Fruit fly (Drosophila melanogaster) whole organism, embryonic: Measurements from ENCODE around the gene Hnf4.
A peak's percentile ranks its signal among the peaks of the same experiment; 100 is the strongest.

Experiments
- Antp ChIP-seq: fragments of 200-800 bp; sonication (Bioruptor generic); optimal IDR thresholded peaks from 3 replicates; lab custom pipeline; 2016; ENCODE audit warnings: missing biosample characterization, missing genetic modification characterization
- CG10267 ChIP-seq: fragments of 200-800 bp; sonication (Bioruptor generic); optimal IDR thresholded peaks from 2 replicates; lab custom pipeline; 2018; ENCODE audit warnings: missing biosample characterization, mild to moderate bottlenecking, missing genetic modification characterization, moderate library complexity
- CG12219 ChIP-seq: fragments of 200-800 bp; sonication (Bioruptor generic); optimal IDR thresholded peaks from 3 replicates; lab custom pipeline; 2018; ENCODE audit warnings: missing biosample characterization, mild to moderate bottlenecking, missing genetic modification characterization
- CG1233 ChIP-seq: fragments of 200-800 bp; sonication (Bioruptor generic); optimal IDR thresholded peaks from 4 replicates; lab custom pipeline; 2018; ENCODE audit warnings: missing biosample characterization, mild to moderate bottlenecking, missing genetic modification characterization
- CG14050 ChIP-seq: fragments of 200-800 bp; sonication (Bioruptor generic); IDR thresholded peaks from 3 replicates; pipeline ENCODE4 v1.3.6; 2022; ENCODE audit warnings: missing biosample characterization, missing genetic modification characterization
- CG15514 ChIP-seq: fragments of 200-800 bp; sonication (Bioruptor generic); optimal IDR thresholded peaks from 3 replicates; lab custom pipeline; 2017; ENCODE audit warnings: missing biosample characterization, missing genetic modification characterization, mild to moderate bottlenecking, moderate library complexity, missing genetic modification reagents
- CG17359 ChIP-seq: fragments of 200-800 bp; sonication (Bioruptor generic); optimal IDR thresholded peaks from 3 replicates; lab custom pipeline; 2018; ENCODE audit warnings: missing biosample characterization, mild to moderate bottlenecking, missing genetic modification characterization, moderate library complexity
- CG31441 ChIP-seq: fragments of 200-800 bp; sonication (Bioruptor generic); IDR thresholded peaks from 2 replicates; pipeline ENCODE4 v1.3.6; 2022; ENCODE audit warnings: missing biosample characterization, missing genetic modification characterization
- CG3726 ChIP-seq: fragments of 200-800 bp; sonication (Bioruptor generic); IDR thresholded peaks from 3 replicates; pipeline ENCODE4, ENCODE4 v1.3.6; 2022; ENCODE audit warnings: missing biosample characterization, missing genetic modification characterization
- CG3838 ChIP-seq: fragments of 200-800 bp; sonication (Bioruptor generic); optimal IDR thresholded peaks from 3 replicates; lab custom pipeline; 2016; ENCODE audit warnings: missing biosample characterization, missing genetic modification characterization
- CG42726 ChIP-seq: fragments of 200-800 bp; sonication (Bioruptor generic); IDR thresholded peaks from 2 replicates; pipeline ENCODE4 v1.3.6; 2022; ENCODE audit warnings: missing biosample characterization, missing genetic modification characterization; ENCODE audit not compliant: partially characterized antibody
- CG4707 ChIP-seq: fragments of 200-800 bp; sonication (Bioruptor generic); optimal IDR thresholded peaks from 2 replicates; lab custom pipeline; 2018; ENCODE audit warnings: missing biosample characterization, mild to moderate bottlenecking, missing genetic modification characterization, moderate library complexity
- CG4854 ChIP-seq: fragments of 200-800 bp; sonication (Bioruptor generic); optimal IDR thresholded peaks from 2 replicates; lab custom pipeline; 2016; ENCODE audit warnings: missing biosample characterization, missing genetic modification characterization, inconsistent platforms
- CG5180 ChIP-seq: fragments of 200-800 bp; sonication (Bioruptor generic); optimal IDR thresholded peaks from 3 replicates; lab custom pipeline; 2017; ENCODE audit warnings: missing biosample characterization, missing genetic modification characterization, mild to moderate bottlenecking, moderate library complexity, missing genetic modification reagents
- CG6254 ChIP-seq: fragments of 200-800 bp; sonication (Bioruptor generic); optimal IDR thresholded peaks from 3 replicates; lab custom pipeline; 2017; ENCODE audit warnings: mild to moderate bottlenecking, missing biosample characterization, missing genetic modification reagents, missing genetic modification characterization
- CG6654 ChIP-seq: fragments of 200-800 bp; sonication (Bioruptor generic); optimal IDR thresholded peaks from 2 replicates; lab custom pipeline; 2017; ENCODE audit warnings: missing biosample characterization, mild to moderate bottlenecking, missing genetic modification characterization
- CG6683 ChIP-seq: fragments of 200-800 bp; sonication (Bioruptor generic); optimal IDR thresholded peaks from 2 replicates; lab custom pipeline; 2017; ENCODE audit warnings: missing biosample characterization, mild to moderate bottlenecking, missing genetic modification characterization, missing genetic modification reagents
- CG8290 ChIP-seq, 3 experiments: fragments of 200-800 bp; sonication (Bioruptor generic); optimal IDR thresholded peaks; 2 replicates each; lab custom pipeline; 2016 to 2019; ENCODE audit warnings: missing biosample characterization in 3 of 3, missing genetic modification characterization in 3 of 3, mild to moderate bottlenecking in 2 of 3, moderate library complexity in 1 of 3
- CG9817 ChIP-seq: fragments of 200-800 bp; sonication (Bioruptor generic); optimal IDR thresholded peaks from 2 replicates; lab custom pipeline; 2018; ENCODE audit warnings: missing biosample characterization, mild to moderate bottlenecking, missing genetic modification characterization, moderate library complexity
- Camta ChIP-seq: fragments of 200-800 bp; sonication (Bioruptor generic); optimal IDR thresholded peaks from 2 replicates; lab custom pipeline; 2016; ENCODE audit warnings: missing biosample characterization, missing genetic modification characterization
- D19B ChIP-seq: fragments of 200-800 bp; sonication (Bioruptor generic); optimal IDR thresholded peaks from 2 replicates; lab custom pipeline; 2017; ENCODE audit warnings: missing biosample characterization, mild to moderate bottlenecking, missing genetic modification characterization
- Dfd ChIP-seq, 2 experiments: fragments of >200 bp; optimal IDR thresholded peaks; 2 replicates each; lab custom pipeline; 2017; ENCODE audit warnings: missing biosample characterization in 2 of 2, missing genetic modification characterization in 2 of 2
- Dip2 ChIP-seq: fragments of 200-800 bp; sonication (Bioruptor generic); IDR thresholded peaks from 2 replicates; pipeline ENCODE4 v1.3.6; 2022; ENCODE audit warnings: missing biosample characterization, missing genetic modification characterization
- H15 ChIP-seq: fragments of 200-800 bp; sonication (Bioruptor generic); IDR thresholded peaks from 3 replicates; pipeline ENCODE4 v1.3.6; 2022; ENCODE audit warnings: missing biosample characterization, missing genetic modification characterization
- Hr39 ChIP-seq: fragments of >200 bp; optimal IDR thresholded peaks from 2 replicates; lab custom pipeline; 2017
- MTF-1 ChIP-seq: fragments of 200-800 bp; sonication (Bioruptor generic); optimal IDR thresholded peaks from 2 replicates; lab custom pipeline; 2018; ENCODE audit warnings: missing biosample characterization, mild to moderate bottlenecking, missing genetic modification characterization, borderline replicate concordance
- Meics ChIP-seq: fragments of 200-800 bp; sonication (Bioruptor generic); optimal IDR thresholded peaks from 2 replicates; lab custom pipeline; 2017; ENCODE audit warnings: missing biosample characterization, mild to moderate bottlenecking, missing genetic modification characterization
- NC2β ChIP-seq: fragments of 200-800 bp; sonication (Bioruptor generic); optimal IDR thresholded peaks from 2 replicates; lab custom pipeline; 2016; ENCODE audit warnings: missing biosample characterization, missing genetic modification characterization
- Nf-YB ChIP-seq: fragments of 200-800 bp; sonication (Bioruptor generic); optimal IDR thresholded peaks from 3 replicates; lab custom pipeline; 2019; ENCODE audit warnings: missing biosample characterization, mild to moderate bottlenecking, missing genetic modification characterization, moderate library complexity
- Nf-YC ChIP-seq: fragments of 200-800 bp; optimal IDR thresholded peaks from 3 replicates; lab custom pipeline; 2019; ENCODE audit warnings: missing biosample characterization, mild to moderate bottlenecking, missing genetic modification characterization, moderate library complexity
- NfI ChIP-seq: fragments of 200-800 bp; sonication (Bioruptor generic); optimal IDR thresholded peaks from 3 replicates; lab custom pipeline; 2018; ENCODE audit warnings: missing biosample characterization, mild to moderate bottlenecking, missing genetic modification characterization, moderate library complexity
- Oli ChIP-seq: fragments of 200-800 bp; sonication (Bioruptor generic); optimal IDR thresholded peaks from 2 replicates; lab custom pipeline; 2018; ENCODE audit warnings: missing biosample characterization, mild to moderate bottlenecking, missing genetic modification characterization, moderate library complexity
- Side ChIP-seq: fragments of 200-800 bp; sonication (Bioruptor generic); optimal IDR thresholded peaks from 2 replicates; lab custom pipeline; 2016; ENCODE audit warnings: missing biosample characterization, missing genetic modification characterization
- Usf ChIP-seq: fragments of 200-800 bp; sonication (Bioruptor generic); optimal IDR thresholded peaks from 2 replicates; lab custom pipeline; 2017; ENCODE audit warnings: missing genotype, missing biosample characterization, missing genetic modification characterization
- Vsx1 ChIP-seq: fragments of 200-800 bp; sonication (Bioruptor generic); optimal IDR thresholded peaks from 2 replicates; lab custom pipeline; 2017; ENCODE audit warnings: missing biosample characterization, mild to moderate bottlenecking, missing genetic modification characterization, missing genetic modification reagents
- amos ChIP-seq: fragments of 200-800 bp; sonication (Bioruptor generic); IDR thresholded peaks from 2 replicates; pipeline ENCODE4 v1.3.6; 2022; ENCODE audit warnings: missing biosample characterization, missing genetic modification characterization; ENCODE audit not compliant: partially characterized antibody
- cad ChIP-seq: fragments of >200 bp; optimal IDR thresholded peaks from 2 replicates; lab custom pipeline; 2017; ENCODE audit warnings: missing biosample characterization, missing genetic modification characterization
- chm ChIP-seq: fragments of 200-800 bp; sonication (Bioruptor generic); IDR thresholded peaks from 2 replicates; pipeline ENCODE4 v1.3.6; 2022; ENCODE audit warnings: missing biosample characterization, missing genetic modification characterization
- crc ChIP-seq: fragments of 200-800 bp; sonication (Bioruptor generic); optimal IDR thresholded peaks from 2 replicates; lab custom pipeline; 2016; ENCODE audit warnings: missing biosample characterization, missing genetic modification characterization
- ewg ChIP-seq: fragments of 200-800 bp; sonication (Bioruptor generic); optimal IDR thresholded peaks from 3 replicates; lab custom pipeline; 2017; ENCODE audit warnings: mild to moderate bottlenecking, missing biosample characterization, missing genetic modification reagents, missing genetic modification characterization
- fu2 ChIP-seq: fragments of 200-800 bp; sonication (Bioruptor generic); optimal IDR thresholded peaks from 2 replicates; lab custom pipeline; 2016; ENCODE audit warnings: missing biosample characterization, missing genetic modification characterization
- gcm ChIP-seq: fragments of 200-800 bp; sonication (Bioruptor generic); optimal IDR thresholded peaks from 2 replicates; lab custom pipeline; 2019; ENCODE audit warnings: missing biosample characterization, mild to moderate bottlenecking, missing genetic modification characterization, moderate library complexity
- lab ChIP-seq: fragments of 200-800 bp; sonication (Bioruptor generic); optimal IDR thresholded peaks from 3 replicates; lab custom pipeline; 2017; ENCODE audit warnings: missing biosample characterization, missing genetic modification characterization, mild to moderate bottlenecking, moderate library complexity, missing genetic modification reagents
- lmd ChIP-seq: fragments of 200-800 bp; sonication (Bioruptor generic); IDR thresholded peaks from 2 replicates; pipeline ENCODE4 v1.3.6; 2022; ENCODE audit warnings: missing biosample characterization, missing genetic modification characterization
- org-1 ChIP-seq: fragments of 200-800 bp; sonication (Bioruptor generic); optimal IDR thresholded peaks from 2 replicates; lab custom pipeline; 2017; ENCODE audit warnings: missing biosample characterization, missing genetic modification characterization
- p53 ChIP-seq: fragments of 200-800 bp; sonication (Bioruptor generic); optimal IDR thresholded peaks from 2 replicates; lab custom pipeline; 2016; ENCODE audit warnings: missing biosample characterization, missing genetic modification characterization
- sd ChIP-seq: fragments of 200-800 bp; sonication (Bioruptor generic); optimal IDR thresholded peaks from 3 replicates; lab custom pipeline; 2018; ENCODE audit warnings: missing biosample characterization, mild to moderate bottlenecking, missing genetic modification characterization, moderate library complexity
- seq ChIP-seq: fragments of 200-800 bp; sonication (Bioruptor generic); IDR thresholded peaks from 2 replicates; pipeline ENCODE4 v1.3.6; 2022; ENCODE audit warnings: missing biosample characterization, missing genetic modification characterization
- sr ChIP-seq: fragments of 200-800 bp; sonication (Bioruptor generic); IDR thresholded peaks from 3 replicates; pipeline ENCODE4 v1.3.6; 2022; ENCODE audit warnings: missing biosample characterization, missing genetic modification characterization
- twi ChIP-seq: fragments of 200-800 bp; optimal IDR thresholded peaks from 2 replicates; lab custom pipeline; 2019; ENCODE audit warnings: missing biosample characterization, mild to moderate bottlenecking, missing genetic modification characterization, moderate library complexity
- tx ChIP-seq: fragments of 200-800 bp; sonication (Bioruptor generic); optimal IDR thresholded peaks from 2 replicates; lab custom pipeline; 2016; ENCODE audit warnings: missing biosample characterization, missing genetic modification characterization

Gene Hnf4

DNA sequence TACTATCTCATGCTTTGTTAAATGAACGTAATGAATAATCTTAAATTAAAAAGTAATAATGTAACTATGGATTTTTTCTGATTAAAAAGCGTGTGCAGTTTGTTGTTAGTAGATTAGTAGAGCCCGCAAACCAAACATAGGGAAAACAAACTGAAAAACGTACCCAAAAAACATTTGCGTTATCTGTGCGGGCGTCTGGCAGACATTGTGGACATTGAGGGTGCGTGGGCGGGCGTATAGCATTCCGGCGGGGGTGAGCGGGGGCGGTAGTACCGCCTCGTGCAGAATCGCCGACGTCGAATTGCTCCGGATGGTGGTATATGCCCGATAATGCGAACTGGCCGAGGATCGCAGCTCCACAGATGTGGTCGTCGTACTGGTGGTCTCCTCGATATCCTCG, 24.9 kb upstream of the Hnf4 start (continued):
- no peak for TF ChIP-seq Usf (GFP tag; lab: Kevin White, UChicago)
- no peak for TF ChIP-seq CG4707 (GFP tag; lab: Kevin White, UChicago)
- TF ChIP-seq Dip2, result no peak
- no peak for TF ChIP-seq Antp (GFP tag; lab: Kevin White, UChicago)
- no peak for TF ChIP-seq CG5180
- no peak for TF ChIP-seq seq (GFP tag; lab: Robert Waterston, UW)
- no peak for TF ChIP-seq CG6654 (GFP tag; lab: Kevin White, UChicago)
- no peak for TF ChIP-seq CG9817 (tag; lab: Kevin White, UChicago)
- TF ChIP-seq NC2β (GFP tag; lab: Kevin White, UChicago), result no peak
- TF ChIP-seq CG6254 (GFP tag; lab: Kevin White, UChicago), result no peak
- no peak for TF ChIP-seq chm (GFP tag; lab: Robert Waterston, UW)
- TF ChIP-seq D19B, result no peak
- no peak for TF ChIP-seq CG8290 (GFP tag; optimal IDR thresholded peaks at IDR 0.05; lab: Kevin White, UChicago)
- TF ChIP-seq CG8290 (tag; optimal IDR thresholded peaks at IDR 0.05; lab: Kevin White, UChicago), result no peak
- TF ChIP-seq H15 (GFP tag; lab: Robert Waterston, UW), result no peak
- no peak for TF ChIP-seq lmd (GFP tag; lab: Robert Waterston, UW)
- TF ChIP-seq Hr39, result no peak
- TF ChIP-seq fu2 (GFP tag; lab: Kevin White, UChicago), result no peak
- no peak for TF ChIP-seq CG10267 (tag; lab: Kevin White, UChicago)
- TF ChIP-seq CG17359 (tag; lab: Kevin White, UChicago), result no peak
- no peak for TF ChIP-seq Nf-YB (GFP tag; lab: Kevin White, UChicago)
- TF ChIP-seq p53 (GFP tag; lab: Kevin White, UChicago), result no peak
- TF ChIP-seq Side (GFP tag; lab: Kevin White, UChicago), result no peak
- TF ChIP-seq cad (GFP tag; lab: Kevin White, UChicago), result no peak
- TF ChIP-seq gcm (GFP tag; lab: Kevin White, UChicago), result no peak
- no peak for TF ChIP-seq MTF-1
- no peak for TF ChIP-seq tx (GFP tag; lab: Kevin White, UChicago)
- peak; percentile 34 for TF ChIP-seq lab (GFP tag; lab: Kevin White, UChicago)
- peak; percentile 5 for TF ChIP-seq Meics (GFP tag; lab: Kevin White, UChicago)
- no peak for TF ChIP-seq Vsx1 (GFP tag; lab: Kevin White, UChicago)
- TF ChIP-seq CG3726 (GFP tag; lab: Robert Waterston, UW), result no peak
- TF ChIP-seq CG14050, result no peak
- no peak for TF ChIP-seq Dfd (GFP tag; optimal IDR thresholded peaks at IDR 0.05; lab: Kevin White, UChicago)
- no peak for TF ChIP-seq CG4854 (GFP tag; lab: Kevin White, UChicago)
- no peak for TF ChIP-seq org-1 (GFP tag; lab: Kevin White, UChicago)
- TF ChIP-seq CG6683 (GFP tag; lab: Kevin White, UChicago), result no peak
- TF ChIP-seq CG12219 (GFP tag; lab: Kevin White, UChicago), result no peak
- TF ChIP-seq CG42726, result no peak
- no peak for TF ChIP-seq crc (GFP tag; lab: Kevin White, UChicago)
- no peak for TF ChIP-seq CG1233 (GFP tag; lab: Kevin White, UChicago)
- TF ChIP-seq Nf-YC (tag; lab: Kevin White, UChicago), result no peak
- peak; percentile 98 for TF ChIP-seq sr (GFP tag; lab: Robert Waterston, UW)
- no peak for TF ChIP-seq CG31441 (GFP tag; lab: Robert Waterston, UW)
- peak; percentile 80 for TF ChIP-seq sd
- TF ChIP-seq CG3838 (GFP tag; lab: Kevin White, UChicago), result no peak
- no peak for TF ChIP-seq ewg (GFP tag; lab: Kevin White, UChicago)
- TF ChIP-seq amos (GFP tag; lab: Robert Waterston, UW), result no peak
- no peak for TF ChIP-seq CG15514
- TF ChIP-seq Oli (tag; lab: Kevin White, UChicago), result no peak
- no peak for TF ChIP-seq Camta
- TF ChIP-seq twi (tag; lab: Kevin White, UChicago), result no peak
- TF ChIP-seq NfI (GFP tag; lab: Kevin White, UChicago), result no peak
